Fruit fly (Drosophila melanogaster) whole organism: Measurements from ENCODE around the gene Send1.

Experiments
- CG8478 ChIP-seq: fragments of >200 bp; optimal IDR thresholded peaks from 2 replicates; lab custom pipeline; 2018; ENCODE audit warnings: inconsistent platforms
- Dll ChIP-seq: fragments of >200 bp; optimal IDR thresholded peaks from 2 replicates; lab custom pipeline; 2017
- EcR ChIP-seq, 2 experiments: fragments of >200 bp; optimal IDR thresholded peaks; 2 replicates each; lab custom pipeline; 2017; ENCODE audit warnings: missing biosample characterization in 2 of 2, missing genetic modification characterization in 2 of 2, missing genetic modification reagents in 2 of 2
- pan ChIP-seq: fragments of >200 bp; optimal IDR thresholded peaks from 2 replicates; lab custom pipeline; 2017
- psq ChIP-seq: fragments of >200 bp; optimal IDR thresholded peaks from 2 replicates; lab custom pipeline; 2017
- usp ChIP-seq: fragments of >200 bp; optimal IDR thresholded peaks from 2 replicates; lab custom pipeline; 2017; ENCODE audit warnings: missing biosample characterization, missing genetic modification characterization, mixed read lengths

- TF ChIP-seq psq (no peak), CG8478 (no peak), EcR (GFP tag; optimal IDR thresholded peaks at IDR 0.05; lab: Kevin White, UChicago) (no peak), Dll (no peak), pan (lab: Kevin White, UChicago) (no peak), usp (no peak)
Measured at dm6 chr2L:2221649-2222150, 33.1 kb downstream of the Send1 start.
